Fruit fly (Drosophila melanogaster): Measurements from ENCODE around the gene CG14105.

DNA sequence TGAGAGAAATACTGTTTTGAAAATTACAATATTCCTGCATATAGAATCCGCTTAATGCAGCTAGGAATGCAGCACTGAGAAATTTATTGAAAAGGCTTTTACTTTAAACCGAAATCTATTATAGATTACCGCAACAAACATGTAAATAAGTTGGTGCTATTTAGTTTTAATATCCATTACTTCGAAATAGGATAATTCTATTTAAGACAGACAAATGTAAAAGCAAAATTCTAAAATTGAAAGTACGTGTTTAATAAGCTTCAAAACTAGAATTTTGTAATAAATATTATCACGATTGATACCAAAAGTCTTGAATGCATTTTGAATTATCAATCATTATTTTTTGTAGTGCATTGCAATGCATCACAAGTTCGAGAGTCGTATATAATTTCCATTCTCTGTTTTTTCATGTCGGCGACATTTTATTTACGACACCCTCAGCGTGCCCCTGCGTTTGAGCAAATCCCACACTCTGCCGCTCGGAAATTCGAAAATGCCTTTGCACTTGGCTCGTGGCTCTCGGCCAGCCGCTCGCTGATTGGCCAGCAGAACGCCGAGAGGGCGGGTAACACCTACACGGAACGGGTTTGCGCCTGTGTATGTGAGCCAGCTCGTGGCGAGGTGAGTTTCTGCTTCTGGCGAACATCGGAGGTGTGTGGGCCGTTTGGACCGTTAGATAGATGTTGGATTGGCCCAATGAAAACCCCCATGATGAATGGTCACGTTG is 23.2 kb downstream of the CG14105 start:
- no peak for TF ChIP-seq CG32121 (GFP tag; IDR thresholded peaks at IDR 0.05)
- no peak for TF ChIP-seq rn (GFP tag; IDR thresholded peaks at IDR 0.05)
